Fruit fly (Drosophila melanogaster) whole organism, embryonic: ENCODE results near the gene CG15475.

Experiments used
- Bgb ChIP-seq: fragments of 200-800 bp; sonication (Bioruptor generic); IDR thresholded peaks from 2 replicates; pipeline ENCODE4 v1.3.6; 2022; ENCODE audit warnings: missing biosample characterization, missing genetic modification characterization; ENCODE audit not compliant: partially characterized antibody
- Bteb2 ChIP-seq: fragments of 200-800 bp; sonication (Bioruptor generic); optimal IDR thresholded peaks from 2 replicates; lab custom pipeline; 2016; ENCODE audit warnings: missing biosample characterization, missing genetic modification characterization
- CG10431 ChIP-seq: fragments of 200-800 bp; sonication (Bioruptor generic); optimal IDR thresholded peaks from 3 replicates; lab custom pipeline; 2018; ENCODE audit warnings: missing biosample characterization, mild to moderate bottlenecking, missing genetic modification characterization
- CG11398 ChIP-seq: fragments of 200-800 bp; sonication (Bioruptor generic); optimal IDR thresholded peaks from 2 replicates; lab custom pipeline; 2016; ENCODE audit warnings: missing biosample characterization, missing genetic modification characterization
- CG12155 ChIP-seq: fragments of 200-800 bp; sonication (Bioruptor generic); optimal IDR thresholded peaks from 3 replicates; lab custom pipeline; 2016; ENCODE audit warnings: missing biosample characterization, missing genetic modification characterization
- CG13287 ChIP-seq: fragments of 200-800 bp; sonication (Bioruptor generic); IDR thresholded peaks from 2 replicates; pipeline ENCODE4 v1.3.6; 2022; ENCODE audit warnings: missing biosample characterization, missing genetic modification characterization; ENCODE audit not compliant: partially characterized antibody
- CG15073 ChIP-seq: fragments of 200-800 bp; sonication (Bioruptor generic); optimal IDR thresholded peaks from 2 replicates; lab custom pipeline; 2016; ENCODE audit warnings: missing biosample characterization, missing genetic modification characterization
- CG1602 ChIP-seq: fragments of 200-800 bp; sonication (Bioruptor generic); optimal IDR thresholded peaks from 3 replicates; lab custom pipeline; 2016; ENCODE audit warnings: missing biosample characterization, missing genetic modification characterization
- CG17186 ChIP-seq: fragments of 200-800 bp; sonication (Bioruptor generic); optimal IDR thresholded peaks from 3 replicates; lab custom pipeline; 2017; ENCODE audit warnings: missing biosample characterization, missing genetic modification reagents, missing genetic modification characterization
- CG17912 ChIP-seq: fragments of 200-800 bp; sonication (Bioruptor generic); optimal IDR thresholded peaks from 2 replicates; lab custom pipeline; 2018; ENCODE audit warnings: missing biosample characterization, mild to moderate bottlenecking, missing genetic modification characterization
- CG2202 ChIP-seq: fragments of 200-800 bp; sonication (Bioruptor generic); optimal IDR thresholded peaks from 2 replicates; lab custom pipeline; 2018; ENCODE audit warnings: missing biosample characterization, mild to moderate bottlenecking, missing genetic modification characterization
- CG2875 ChIP-seq: fragments of 200-800 bp; sonication (Bioruptor generic); optimal IDR thresholded peaks from 2 replicates; lab custom pipeline; 2017; ENCODE audit warnings: missing biosample characterization, mild to moderate bottlenecking, missing genetic modification characterization, missing genetic modification reagents
- CG30403 ChIP-seq: fragments of 200-800 bp; sonication (Bioruptor generic); optimal IDR thresholded peaks from 3 replicates; lab custom pipeline; 2016; ENCODE audit warnings: missing biosample characterization, missing genetic modification characterization
- CG5953 ChIP-seq: fragments of 200-800 bp; sonication (Bioruptor generic); IDR thresholded peaks from 2 replicates; pipeline ENCODE4 v1.3.6; 2022; ENCODE audit warnings: missing biosample characterization, missing genetic modification characterization
- CG6683 ChIP-seq: fragments of 200-800 bp; sonication (Bioruptor generic); optimal IDR thresholded peaks from 2 replicates; lab custom pipeline; 2017; ENCODE audit warnings: missing biosample characterization, mild to moderate bottlenecking, missing genetic modification characterization, missing genetic modification reagents
- CG7556 ChIP-seq: fragments of 200-800 bp; sonication (Bioruptor generic); optimal IDR thresholded peaks from 2 replicates; lab custom pipeline; 2017; ENCODE audit warnings: missing biosample characterization, mild to moderate bottlenecking, missing genetic modification characterization
- CG7839 ChIP-seq: fragments of 200-800 bp; sonication (Bioruptor generic); optimal IDR thresholded peaks from 3 replicates; lab custom pipeline; 2018; ENCODE audit warnings: missing biosample characterization, mild to moderate bottlenecking, missing genetic modification characterization, moderate library complexity
- CG8281 ChIP-seq: fragments of 200-800 bp; sonication (Bioruptor generic); optimal IDR thresholded peaks from 2 replicates; lab custom pipeline; 2018; ENCODE audit warnings: missing biosample characterization, mild to moderate bottlenecking, missing genetic modification characterization, moderate library complexity
- CG9437 ChIP-seq: fragments of 200-800 bp; sonication (Bioruptor generic); optimal IDR thresholded peaks from 2 replicates; lab custom pipeline; 2018; ENCODE audit warnings: missing biosample characterization, mild to moderate bottlenecking, missing genetic modification characterization
- CoRest ChIP-seq: fragments of 200-800 bp; sonication (Bioruptor generic); optimal IDR thresholded peaks from 3 replicates; lab custom pipeline; 2018; ENCODE audit warnings: missing biosample characterization, mild to moderate bottlenecking, missing genetic modification characterization, moderate library complexity
- CrebB ChIP-seq: fragments of 200-800 bp; sonication (Bioruptor generic); optimal IDR thresholded peaks from 3 replicates; lab custom pipeline; 2018; ENCODE audit warnings: missing biosample characterization, mild to moderate bottlenecking, missing genetic modification characterization
- D ChIP-seq, 2 experiments: fragments of 200-800 bp in 1 of 2; fragments of >200 bp in 1 of 2; sonication (Bioruptor generic) in 1 of 2; optimal IDR thresholded peaks; 2 replicates in 1 of 2; 3 replicates in 1 of 2; lab custom pipeline; 2017; ENCODE audit warnings: mild to moderate bottlenecking in 1 of 2, missing biosample characterization in 1 of 2, missing genetic modification characterization in 1 of 2, missing genetic modification reagents in 1 of 2
- Dip3 ChIP-seq: fragments of 200-800 bp; sonication (Bioruptor generic); optimal IDR thresholded peaks from 3 replicates; lab custom pipeline; 2016; ENCODE audit warnings: missing biosample characterization, missing genetic modification characterization
- Doc3 ChIP-seq: fragments of 200-800 bp; sonication (Bioruptor generic); IDR thresholded peaks from 3 replicates; pipeline ENCODE4 v1.3.6; 2022; ENCODE audit warnings: missing biosample characterization, missing genetic modification characterization; ENCODE audit not compliant: partially characterized antibody
- Dref ChIP-seq: fragments of 200-800 bp; sonication (Bioruptor generic); IDR thresholded peaks from 2 replicates; pipeline ENCODE4 v1.3.6; 2022; ENCODE audit warnings: missing biosample characterization, missing genetic modification characterization
- Ets97D ChIP-seq: fragments of 200-800 bp; sonication (Bioruptor generic); optimal IDR thresholded peaks from 3 replicates; lab custom pipeline; 2016; ENCODE audit warnings: missing biosample characterization, missing genetic modification characterization
- MBD-R2 ChIP-seq: fragments of 200-800 bp; sonication (Bioruptor generic); IDR thresholded peaks from 2 replicates; pipeline ENCODE4 v1.3.6; 2022; ENCODE audit warnings: missing biosample characterization, missing genetic modification characterization
- MESR4 ChIP-seq: fragments of 200-800 bp; sonication (Bioruptor generic); optimal IDR thresholded peaks from 2 replicates; lab custom pipeline; 2018; ENCODE audit warnings: missing biosample characterization, mild to moderate bottlenecking, missing genetic modification characterization, moderate library complexity
- NC2α ChIP-seq: fragments of 200-800 bp; sonication (Bioruptor generic); optimal IDR thresholded peaks from 2 replicates; lab custom pipeline; 2016; ENCODE audit warnings: missing biosample characterization, missing genetic modification characterization
- Oaz ChIP-seq: fragments of 200-800 bp; sonication (Bioruptor generic); IDR thresholded peaks from 2 replicates; pipeline ENCODE4 v1.3.6; 2022; ENCODE audit warnings: missing biosample characterization, missing genetic modification characterization
- TFAM ChIP-seq: fragments of 200-800 bp; sonication (Bioruptor generic); optimal IDR thresholded peaks from 2 replicates; lab custom pipeline; 2017; ENCODE audit warnings: missing biosample characterization, missing genetic modification characterization, inconsistent platforms
- YL-1 ChIP-seq: fragments of 200-800 bp; sonication (Bioruptor generic); optimal IDR thresholded peaks from 3 replicates; lab custom pipeline; 2017; ENCODE audit warnings: missing biosample characterization, mild to moderate bottlenecking, missing genetic modification characterization
- al ChIP-seq: fragments of 200-800 bp; sonication (Bioruptor generic); IDR thresholded peaks from 2 replicates; pipeline ENCODE4 v1.3.6; 2022; ENCODE audit warnings: missing biosample characterization, missing genetic modification characterization
- bcd ChIP-seq: fragments of 200-800 bp; sonication (Bioruptor generic); optimal IDR thresholded peaks from 2 replicates; lab custom pipeline; 2017; ENCODE audit warnings: missing biosample characterization, mild to moderate bottlenecking, missing genetic modification characterization
- btn ChIP-seq: fragments of 200-800 bp; sonication (Bioruptor generic); optimal IDR thresholded peaks from 2 replicates; lab custom pipeline; 2016; ENCODE audit warnings: missing biosample characterization, missing genetic modification characterization
- crp ChIP-seq, 2 experiments: fragments of 200-800 bp; sonication (Bioruptor generic); optimal IDR thresholded peaks; 2 replicates in 1 of 2; 3 replicates in 1 of 2; lab custom pipeline; 2017; ENCODE audit warnings: missing biosample characterization in 2 of 2, missing genetic modification characterization in 2 of 2, mild to moderate bottlenecking in 1 of 2, moderate library complexity in 1 of 2
- cwo ChIP-seq: fragments of 200-800 bp; sonication (Bioruptor generic); optimal IDR thresholded peaks from 3 replicates; lab custom pipeline; 2017; ENCODE audit warnings: missing biosample characterization, missing genetic modification characterization, mild to moderate bottlenecking, moderate library complexity, missing genetic modification reagents
- dpn ChIP-seq, 2 experiments: fragments of 200-800 bp; sonication (Bioruptor generic); optimal IDR thresholded peaks; 3 replicates each; lab custom pipeline; 2016; ENCODE audit warnings: missing biosample characterization in 2 of 2, missing genetic modification characterization in 2 of 2
- hbn ChIP-seq: fragments of 200-800 bp; sonication (Bioruptor generic); IDR thresholded peaks from 2 replicates; pipeline ENCODE4 v1.3.6; 2022; ENCODE audit warnings: missing biosample characterization, missing genetic modification characterization; ENCODE audit not compliant: partially characterized antibody
- insv ChIP-seq, 2 experiments: fragments of 200-800 bp; sonication (Bioruptor generic); optimal IDR thresholded peaks; 3 replicates each; lab custom pipeline; 2016 to 2018; ENCODE audit warnings: missing biosample characterization in 2 of 2, missing genetic modification characterization in 2 of 2
- jigr1 ChIP-seq: fragments of 200-800 bp; sonication (Bioruptor generic); IDR thresholded peaks from 3 replicates; pipeline ENCODE4 v1.3.6; 2022; ENCODE audit warnings: missing biosample characterization, missing genetic modification characterization
- kay ChIP-seq: fragments of 200-800 bp; sonication (Bioruptor generic); optimal IDR thresholded peaks from 2 replicates; lab custom pipeline; 2016; ENCODE audit warnings: missing biosample characterization, missing genetic modification characterization
- lbe ChIP-seq: fragments of 200-800 bp; sonication (Bioruptor generic); optimal IDR thresholded peaks from 2 replicates; lab custom pipeline; 2016; ENCODE audit warnings: missing biosample characterization, mild to moderate bottlenecking, missing genetic modification characterization
- nerfin-1 ChIP-seq: fragments of 200-800 bp; sonication (Bioruptor generic); optimal IDR thresholded peaks from 3 replicates; lab custom pipeline; 2019; ENCODE audit warnings: missing biosample characterization, mild to moderate bottlenecking, missing genetic modification characterization, moderate library complexity
- onecut ChIP-seq: fragments of 200-800 bp; sonication (Bioruptor generic); IDR thresholded peaks from 2 replicates; pipeline ENCODE4 v1.3.6; 2022; ENCODE audit warnings: missing biosample characterization, missing genetic modification characterization
- pum ChIP-seq: fragments of 200-800 bp; sonication (Bioruptor generic); optimal IDR thresholded peaks from 2 replicates; lab custom pipeline; 2016; ENCODE audit warnings: missing biosample characterization, missing genetic modification characterization
- rib ChIP-seq: fragments of 200-800 bp; sonication (Bioruptor generic); IDR thresholded peaks from 2 replicates; pipeline ENCODE4 v1.3.6; 2022; ENCODE audit warnings: missing biosample characterization, missing genetic modification characterization
- salm ChIP-seq: fragments of 200-800 bp; sonication (Bioruptor generic); optimal IDR thresholded peaks from 2 replicates; lab custom pipeline; 2018; ENCODE audit warnings: missing biosample characterization, mild to moderate bottlenecking, missing genetic modification characterization
- sima ChIP-seq: fragments of 200-800 bp; sonication (Bioruptor generic); optimal IDR thresholded peaks from 2 replicates; lab custom pipeline; 2016; ENCODE audit warnings: missing biosample characterization, missing genetic modification characterization
- sug ChIP-seq: fragments of 200-800 bp; optimal IDR thresholded peaks from 2 replicates; lab custom pipeline; 2019; ENCODE audit warnings: missing biosample characterization, mild to moderate bottlenecking, missing genetic modification characterization, moderate library complexity

CG15475 gene

dm6 chr2L:20656110-20656509 is 41.8 kb downstream of the CG15475 start, which contains the start of the genes brun and CG2614 (continued):
- no peak for TF ChIP-seq CG7556 (GFP tag; lab: Kevin White, UChicago)
- TF ChIP-seq pum (GFP tag; lab: Kevin White, UChicago), result peak; percentile 76
- TF ChIP-seq rib (GFP tag; lab: Robert Waterston, UW), result peak; percentile 70; the same call in 1 of the 2 replicates
- peak; percentile 73 for TF ChIP-seq CG12155
- peak; percentile 79 for TF ChIP-seq Dip3 (GFP tag; lab: Kevin White, UChicago)
- TF ChIP-seq sug, result no peak
- peak; percentile 16 for TF ChIP-seq CrebB (tag; lab: Kevin White, UChicago)
- no peak for TF ChIP-seq CG2875
- TF ChIP-seq jigr1 (GFP tag; lab: Robert Waterston, UW), result no peak
- peak; percentile 70 for TF ChIP-seq CG17186
- TF ChIP-seq CG7839 (tag; lab: Kevin White, UChicago), result no peak
- no peak for TF ChIP-seq CG10431 (GFP tag; lab: Kevin White, UChicago)
- TF ChIP-seq CG5953 (GFP tag; lab: Robert Waterston, UW), result 0 out of 2 replicates have a peak, but pooled peaks have one; percentile 29
- TF ChIP-seq CG15073 (GFP tag; lab: Kevin White, UChicago), result no peak
- peak; percentile 58; the same call in 1 of the 2 replicates for TF ChIP-seq Dref (GFP tag; lab: Robert Waterston, UW)
- TF ChIP-seq D (optimal IDR thresholded peaks at IDR 0.05; lab: Kevin White, UChicago), result no peak
- TF ChIP-seq D (GFP tag; optimal IDR thresholded peaks at IDR 0.05; lab: Kevin White, UChicago), result no peak
- TF ChIP-seq sima, result no peak
- peak in 1 of 2 experiments; percentile 65 for TF ChIP-seq crp (GFP tag; optimal IDR thresholded peaks at IDR 0.05; lab: Kevin White, UChicago)
- no peak for TF ChIP-seq btn (GFP tag; lab: Kevin White, UChicago)
- peak; percentile 77 for TF ChIP-seq CG1602 (GFP tag; lab: Kevin White, UChicago)
- TF ChIP-seq salm, result no peak
- peak; percentile 12 for TF ChIP-seq CG9437 (GFP tag; lab: Kevin White, UChicago)
- peak; percentile 13 for TF ChIP-seq CG11398 (GFP tag; lab: Kevin White, UChicago)
- no peak for TF ChIP-seq CG6683 (GFP tag; lab: Kevin White, UChicago)
- TF ChIP-seq CG13287 (GFP tag; lab: Robert Waterston, UW), result peak; percentile 96
- TF ChIP-seq CG17912, result no peak
- TF ChIP-seq MESR4 (GFP tag; lab: Kevin White, UChicago), result no peak
- TF ChIP-seq nerfin-1 (tag; lab: Kevin White, UChicago), result no peak
- TF ChIP-seq NC2α (GFP tag; lab: Kevin White, UChicago), result peak; percentile 14
- TF ChIP-seq CG30403 (GFP tag; lab: Kevin White, UChicago), result peak; percentile 85
- TF ChIP-seq Doc3, result peak; percentile 91
- no peak for TF ChIP-seq bcd (GFP tag; lab: Kevin White, UChicago)
- peak; percentile 4 for TF ChIP-seq CG2202 (tag; lab: Kevin White, UChicago)
- TF ChIP-seq TFAM (GFP tag; lab: Kevin White, UChicago), result no peak
- TF ChIP-seq insv (GFP tag; optimal IDR thresholded peaks at IDR 0.05; lab: Kevin White, UChicago), result peak in 1 of 2 experiments; percentile 81
- TF ChIP-seq dpn (GFP tag; optimal IDR thresholded peaks at IDR 0.05; lab: Kevin White, UChicago), result peak; percentile 79
- TF ChIP-seq kay (GFP tag; lab: Kevin White, UChicago), result peak; percentile 54
- TF ChIP-seq YL-1 (GFP tag; lab: Kevin White, UChicago), result peak; percentile 85
- peak; percentile 72 for TF ChIP-seq CoRest
- TF ChIP-seq Bteb2 (GFP tag; lab: Kevin White, UChicago), result peak; percentile 73
- TF ChIP-seq Ets97D (GFP tag; lab: Kevin White, UChicago), result peak; percentile 83
- TF ChIP-seq CG8281 (tag; lab: Kevin White, UChicago), result no peak
- TF ChIP-seq lbe (GFP tag; lab: Kevin White, UChicago), result no peak
- TF ChIP-seq onecut, result no peak
- TF ChIP-seq MBD-R2 (GFP tag; lab: Robert Waterston, UW), result peak; percentile 96
- peak; percentile 83 for TF ChIP-seq hbn (GFP tag; lab: Robert Waterston, UW)
- TF ChIP-seq cwo (GFP tag; lab: Kevin White, UChicago), result no peak
- no peak for TF ChIP-seq Oaz (GFP tag; lab: Robert Waterston, UW)
- TF ChIP-seq al (GFP tag; lab: Robert Waterston, UW), result peak; percentile 74
- peak; percentile 82 for TF ChIP-seq Bgb (GFP tag; lab: Robert Waterston, UW)
